Fruit fly (Drosophila melanogaster): Measurements from ENCODE around the gene ppk27.

Gene ppk27

DNA sequence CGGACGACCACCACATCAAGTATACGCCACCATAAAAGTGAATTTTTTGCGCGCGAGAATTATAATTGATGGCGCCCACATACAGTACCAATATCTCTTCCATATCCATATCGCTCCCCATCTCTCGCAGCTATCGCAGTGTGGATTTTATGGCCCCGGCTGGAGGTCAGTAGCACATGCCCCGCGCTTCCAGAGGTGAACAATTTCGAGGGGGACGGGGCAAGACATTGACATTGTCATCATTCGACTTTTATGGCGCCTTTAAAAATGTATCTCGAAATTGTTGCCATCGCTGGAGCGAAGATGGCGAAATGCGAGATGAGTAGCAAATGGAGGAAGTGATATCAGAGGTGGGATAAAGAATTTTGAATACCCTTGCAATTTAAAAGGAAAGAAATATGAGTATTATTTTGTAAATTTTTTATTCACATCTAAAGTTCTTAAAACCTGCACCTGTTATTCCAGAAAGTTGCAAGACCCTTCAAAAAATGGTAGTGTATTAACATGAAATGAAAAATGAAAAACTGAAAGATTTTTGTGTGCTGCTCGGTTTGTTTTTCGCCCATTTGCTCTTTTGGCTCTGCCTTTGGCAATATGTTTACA lies 5.5 kb upstream of the ppk27 start:
- no peak for TF ChIP-seq CTCF (optimal IDR thresholded peaks at IDR 0.05)
- TF ChIP-seq CG8478 (optimal IDR thresholded peaks at IDR 0.05): no peak

DNA sequence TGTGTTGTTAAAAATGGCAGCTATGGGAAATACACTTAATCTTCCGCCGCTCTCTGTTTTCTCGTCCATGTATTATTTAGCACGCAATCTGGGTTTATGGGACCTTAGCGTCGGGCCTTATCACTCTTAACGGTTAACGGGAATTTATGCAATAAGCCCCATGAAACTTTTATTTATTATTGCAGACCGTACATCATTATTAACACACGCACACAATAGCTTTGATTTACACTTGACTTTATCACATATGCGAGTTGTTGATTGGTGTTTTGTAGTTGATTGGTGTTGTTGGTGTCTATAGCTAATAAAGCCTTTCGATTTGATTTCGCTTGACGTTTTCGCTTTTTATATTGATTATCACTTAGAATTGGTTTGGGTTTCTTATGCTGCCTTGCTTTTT lies 3.6 kb upstream of the ppk27 start:
- TF ChIP-seq CG8478 (optimal IDR thresholded peaks at IDR 0.05) (no peak), CTCF (optimal IDR thresholded peaks at IDR 0.05) (no peak)

DNA sequence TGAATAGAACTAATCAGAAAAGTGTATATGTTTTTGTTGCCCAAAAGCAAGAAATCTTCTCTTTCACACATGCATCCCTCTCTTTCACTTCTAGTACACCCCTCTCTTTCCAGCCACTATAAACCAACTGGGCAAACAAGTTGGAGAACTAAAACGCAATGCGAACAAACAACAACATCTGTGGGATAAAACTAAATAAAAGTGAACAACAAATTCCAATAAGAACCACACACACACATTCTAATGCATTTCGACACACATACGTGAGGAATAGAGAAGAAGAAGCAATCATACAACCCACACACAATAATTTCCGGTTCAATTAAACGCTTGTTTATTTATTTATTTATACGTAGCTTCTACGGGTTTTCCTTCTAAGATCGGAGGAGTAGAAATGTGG lies 712 bp upstream of the ppk27 start:
- TF ChIP-seq CG8478 (optimal IDR thresholded peaks at IDR 0.05) (no peak), CTCF (optimal IDR thresholded peaks at IDR 0.05) (no peak)

DNA sequence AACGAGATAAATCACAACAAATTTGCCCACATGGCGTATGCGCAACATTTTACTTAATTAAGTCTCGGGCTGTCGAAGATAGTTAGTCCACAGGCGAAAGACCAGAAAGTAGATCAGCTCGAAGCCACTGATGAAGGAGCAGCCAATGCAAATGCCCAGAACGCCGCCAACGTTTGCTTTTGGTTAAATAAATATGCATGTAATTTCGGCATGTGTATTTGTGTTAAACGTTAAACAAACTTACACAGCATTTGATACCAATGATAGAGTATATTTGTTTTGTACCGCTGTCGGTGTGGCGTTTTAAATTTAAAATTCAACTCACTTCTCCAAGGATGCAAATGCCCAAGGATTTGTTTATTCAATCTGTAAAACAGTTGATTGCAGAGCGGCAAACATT lies 1.4 kb downstream of the ppk27 start:
- TF ChIP-seq CG8478 (optimal IDR thresholded peaks at IDR 0.05) (no peak), CTCF (optimal IDR thresholded peaks at IDR 0.05) (no peak)

DNA sequence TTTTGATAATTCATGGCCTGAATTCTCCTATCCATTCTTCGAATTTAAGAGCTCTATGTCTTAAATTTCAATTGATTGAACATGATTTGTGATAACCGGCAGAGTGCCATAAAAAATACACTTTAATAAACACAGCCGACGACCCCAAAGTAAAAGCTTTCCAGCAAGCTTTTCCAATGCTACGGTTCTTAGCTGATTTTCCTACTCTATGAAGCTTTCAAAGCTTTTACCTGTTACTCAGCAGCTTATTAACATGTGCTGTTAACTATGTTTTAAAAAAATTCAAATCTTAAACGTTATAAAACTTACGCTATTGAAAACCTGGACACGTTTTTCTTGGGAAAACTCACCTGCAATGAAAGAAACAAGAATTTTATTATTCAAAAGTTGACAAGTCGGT lies 2.3 kb downstream of the ppk27 start:
- no peak for TF ChIP-seq CTCF (optimal IDR thresholded peaks at IDR 0.05)
- no peak for TF ChIP-seq CG8478 (optimal IDR thresholded peaks at IDR 0.05)

DNA sequence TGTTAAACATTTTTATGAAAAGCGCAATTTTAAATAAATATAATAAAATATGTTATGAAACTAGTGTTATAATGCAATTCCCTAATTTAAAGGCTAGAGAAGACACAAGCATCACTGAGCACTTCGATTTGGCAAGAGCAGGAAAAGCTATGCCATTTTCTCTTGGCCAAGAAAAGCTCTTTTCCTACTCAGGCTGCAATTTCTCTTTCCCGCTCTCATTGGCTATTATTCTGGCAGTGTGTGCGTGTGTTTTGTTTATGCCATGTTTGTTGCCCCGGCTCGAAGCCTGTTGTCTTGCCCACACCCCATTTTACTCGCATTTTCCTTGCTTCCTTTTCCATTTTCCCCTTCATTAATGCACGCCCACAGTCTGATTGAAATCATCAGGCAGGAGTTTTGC lies 7.7 kb downstream of the ppk27 start:
- no peak for TF ChIP-seq CG8478 (optimal IDR thresholded peaks at IDR 0.05)
- TF ChIP-seq CTCF (optimal IDR thresholded peaks at IDR 0.05): no peak

DNA sequence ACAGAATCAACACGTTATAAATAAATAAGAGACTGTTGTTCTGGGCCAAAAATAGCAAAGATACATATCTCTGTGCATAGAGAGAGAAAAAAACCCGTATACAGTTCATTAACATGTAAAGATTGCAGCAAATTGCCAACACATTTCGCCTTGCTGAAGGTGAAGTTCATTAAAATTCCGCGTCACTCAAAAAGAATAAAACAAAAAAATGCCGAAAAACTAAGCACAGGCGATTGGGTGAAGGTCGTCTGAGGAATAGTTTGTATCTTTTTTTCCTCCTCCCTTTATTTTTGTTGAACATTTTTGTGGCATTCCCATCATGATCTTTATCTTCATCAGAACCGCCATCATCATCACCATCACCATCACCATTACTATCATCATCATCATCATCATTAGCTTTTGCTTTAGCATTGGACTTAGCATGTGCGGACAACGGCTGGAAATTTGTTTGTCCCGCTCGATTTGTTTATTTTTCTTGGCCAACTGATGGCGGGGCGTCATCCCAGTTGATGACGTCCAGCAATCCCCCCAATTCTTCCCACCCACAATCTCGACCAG lies 21.9 kb downstream of the ppk27 start:
- no peak for TF ChIP-seq CG8478 (optimal IDR thresholded peaks at IDR 0.05)
- no peak for TF ChIP-seq CTCF (optimal IDR thresholded peaks at IDR 0.05)

DNA sequence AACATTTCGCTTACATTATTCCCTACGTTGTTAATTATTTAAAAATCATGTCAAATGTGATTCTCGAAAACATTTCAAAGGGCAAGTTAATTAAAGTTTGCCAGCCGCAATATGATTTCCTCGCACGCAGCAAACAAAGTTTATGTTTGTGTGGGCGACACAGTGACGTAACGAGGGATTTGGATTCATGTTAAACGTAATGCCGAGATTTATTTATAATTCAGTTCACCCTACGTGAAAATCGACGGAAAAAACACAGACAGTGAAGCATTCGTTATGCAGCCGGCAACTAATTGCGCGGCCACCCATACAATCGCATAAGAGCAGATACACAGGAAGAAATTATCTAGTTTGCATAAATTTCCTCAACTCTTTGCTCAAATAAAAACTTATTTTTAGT lies 28.8 kb downstream of the ppk27 start:
- TF ChIP-seq CG8478 (optimal IDR thresholded peaks at IDR 0.05): no peak

DNA sequence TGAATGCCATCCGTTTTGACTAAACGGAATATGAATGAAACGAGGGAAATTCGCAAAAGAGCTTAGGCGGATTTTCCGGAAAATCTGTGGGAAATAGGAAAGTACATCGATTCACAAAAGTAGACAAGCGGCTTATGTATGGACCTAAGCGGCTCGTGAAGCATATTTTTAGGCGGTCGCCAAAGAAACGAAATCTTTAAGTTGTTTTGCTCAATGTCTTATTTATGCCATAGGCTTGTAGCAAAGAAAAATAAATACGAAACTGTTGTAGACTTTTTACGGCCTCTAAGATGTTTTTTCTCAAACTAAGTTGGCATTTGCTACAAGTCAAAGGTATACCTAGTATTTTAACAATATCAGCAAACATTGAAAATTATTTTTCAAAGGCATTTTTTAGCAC lies 41.3 kb downstream of the ppk27 start, which contains the start of gene CG43089:
CG43089 (plus strand) TSS at position 303 of the 400 bp plus-strand sequence.
- TF ChIP-seq CTCF (optimal IDR thresholded peaks at IDR 0.05): no peak
- TF ChIP-seq CG8478 (optimal IDR thresholded peaks at IDR 0.05): no peak

DNA sequence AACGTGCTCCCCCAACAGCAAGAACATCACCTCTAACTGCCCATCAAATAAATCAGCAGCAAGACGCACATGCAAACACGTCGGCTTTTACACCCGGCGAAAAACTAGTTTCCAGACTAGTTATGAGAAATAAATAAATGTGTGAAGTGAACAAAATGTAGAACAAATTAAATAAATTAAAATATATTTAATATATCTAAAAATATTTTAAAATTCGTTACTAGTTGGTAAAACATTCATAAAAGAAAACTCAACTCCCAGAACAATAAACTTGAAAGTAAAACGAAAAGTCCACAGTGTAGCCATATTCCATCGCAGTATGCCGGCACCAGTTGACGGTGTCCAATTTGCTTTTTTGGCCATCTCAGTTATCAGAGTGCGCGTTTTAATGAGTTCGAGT lies 42.1 kb downstream of the ppk27 start:
- TF ChIP-seq CG8478 (optimal IDR thresholded peaks at IDR 0.05) (no peak), CTCF (optimal IDR thresholded peaks at IDR 0.05) (no peak)

DNA sequence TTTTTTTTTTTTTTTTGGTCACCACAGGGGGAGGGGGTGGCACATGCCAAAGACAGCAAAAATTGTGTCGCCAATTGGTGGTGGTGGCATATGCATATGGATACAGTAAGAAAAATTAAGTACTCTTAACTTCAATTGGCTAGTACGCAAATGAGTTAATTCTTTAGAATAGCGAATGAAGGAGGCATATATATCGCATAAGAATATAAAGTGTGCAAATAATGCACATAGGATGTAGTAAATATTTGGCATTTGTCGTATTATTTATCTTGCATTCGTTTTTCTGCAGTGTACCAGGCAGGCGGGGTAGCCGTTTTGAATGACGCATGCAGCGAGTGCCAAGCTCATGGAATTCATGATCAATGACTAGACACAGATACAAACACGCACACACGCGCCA lies 45.6 kb downstream of the ppk27 start:
- TF ChIP-seq CG8478 (optimal IDR thresholded peaks at IDR 0.05): no peak
- no peak for TF ChIP-seq CTCF (optimal IDR thresholded peaks at IDR 0.05)

DNA sequence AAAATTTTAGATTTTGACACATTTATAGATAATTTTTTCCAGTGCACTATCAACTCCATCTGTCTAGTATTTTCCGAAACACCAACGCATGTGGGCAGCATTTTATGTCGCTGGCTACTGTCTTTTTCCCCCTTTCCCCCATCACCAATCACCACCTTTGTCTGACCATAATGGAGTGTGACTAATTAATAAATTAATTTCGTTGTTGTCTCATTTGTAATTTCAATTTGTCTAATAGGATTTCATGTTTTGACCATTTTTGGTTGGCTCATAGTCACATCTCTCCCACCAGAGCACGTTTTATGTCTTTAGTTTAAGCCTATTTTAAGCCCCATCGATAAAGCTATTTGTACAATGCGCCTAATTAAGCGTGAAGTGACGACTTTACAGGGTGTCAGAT lies 47.1 kb downstream of the ppk27 start:
- no peak for TF ChIP-seq CTCF (optimal IDR thresholded peaks at IDR 0.05)

DNA sequence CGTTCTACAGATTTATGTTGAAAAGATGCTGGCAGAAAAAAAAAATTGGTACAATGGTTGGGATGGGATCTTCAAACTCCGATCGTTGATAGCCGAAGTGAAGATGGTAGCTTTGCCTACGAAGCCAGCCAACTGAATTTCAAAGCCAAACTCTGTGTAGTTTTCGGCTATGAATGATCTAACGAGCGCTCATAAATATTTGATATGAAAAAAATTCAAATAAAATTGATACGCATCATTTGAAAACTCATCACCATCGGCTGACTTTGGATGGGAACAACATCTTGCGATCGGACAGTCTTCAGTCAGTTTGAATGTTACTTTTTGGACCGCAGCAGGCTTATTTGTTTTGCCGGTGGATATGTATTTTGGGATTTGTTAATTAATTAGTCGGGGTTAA lies 48.2 kb downstream of the ppk27 start:
- TF ChIP-seq CG8478 (optimal IDR thresholded peaks at IDR 0.05) (no peak), CTCF (optimal IDR thresholded peaks at IDR 0.05) (no peak)

DNA sequence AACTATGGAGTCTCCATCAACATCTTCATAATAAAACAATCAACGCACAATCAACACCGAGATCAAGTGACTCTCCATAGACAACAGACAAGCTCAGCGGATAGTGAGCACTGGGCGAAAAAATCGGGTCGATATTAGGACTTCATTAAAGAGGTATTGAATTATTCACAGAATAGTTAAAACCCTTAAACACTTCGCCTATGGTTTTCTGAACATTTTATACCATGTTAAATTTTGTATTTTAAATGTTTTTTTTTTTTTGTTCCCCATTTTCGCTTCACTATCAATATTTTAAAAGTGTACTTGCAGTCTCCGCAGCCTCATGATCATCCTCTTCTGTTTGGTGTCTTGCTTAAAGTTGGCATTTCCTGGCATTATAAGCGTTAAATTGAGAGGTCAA lies 49.1 kb downstream of the ppk27 start:
- TF ChIP-seq CTCF (optimal IDR thresholded peaks at IDR 0.05) (no peak), CG8478 (optimal IDR thresholded peaks at IDR 0.05) (no peak)

Data from S2 (cell line).